Fruit fly (Drosophila melanogaster) whole organism, wandering third instar larva: ENCODE measurements around the gene Cap-H2.

Experiments used
- HLH106 ChIP-seq: fragments of 200-800 bp; optimal IDR thresholded peaks from 3 replicates; lab custom pipeline; 2019; ENCODE audit warnings: missing biosample characterization, mild to moderate bottlenecking, missing genetic modification characterization, moderate library complexity
- Myc ChIP-seq: fragments of >200 bp; optimal IDR thresholded peaks from 2 replicates; lab custom pipeline; 2017
- OdsH ChIP-seq: fragments of 200-800 bp; sonication (Bioruptor generic); optimal IDR thresholded peaks from 2 replicates; lab custom pipeline; 2016; ENCODE audit warnings: missing biosample characterization, mild to moderate bottlenecking, missing genetic modification characterization
- Rel ChIP-seq, 2 experiments: fragments of 200-800 bp; sonication (Bioruptor generic) in 1 of 2; optimal IDR thresholded peaks; 2 replicates in 1 of 2; 3 replicates in 1 of 2; lab custom pipeline; 2016 to 2019; ENCODE audit warnings: mild to moderate bottlenecking in 2 of 2, missing biosample characterization in 2 of 2, missing genetic modification characterization in 2 of 2, moderate library complexity in 1 of 2
- Sp1 ChIP-seq: fragments of 200-800 bp; sonication (Bioruptor generic); optimal IDR thresholded peaks from 3 replicates; lab custom pipeline; 2019; ENCODE audit warnings: missing biosample characterization, mild to moderate bottlenecking, missing genetic modification characterization, moderate library complexity
- dsf ChIP-seq: sonication (Bioruptor generic); optimal IDR thresholded peaks from 2 replicates; lab custom pipeline; 2016; ENCODE audit warnings: missing biosample characterization, missing genetic modification characterization, borderline replicate concordance

dm6 chr3R:10815032-10815431, 53.9 kb downstream of the Cap-H2 start, which contains the start of the genes CG14693 and TTLL15:
- TF ChIP-seq OdsH (GFP tag; lab: Kevin White, UChicago) = no peak
- no peak for TF ChIP-seq HLH106 (tag; lab: Kevin White, UChicago)
- TF ChIP-seq Myc (lab: Kevin White, UChicago) = peak; percentile 48
- no peak for TF ChIP-seq dsf
- TF ChIP-seq Sp1 (GFP tag; lab: Kevin White, UChicago) = no peak
- no peak for TF ChIP-seq Rel (GFP tag; optimal IDR thresholded peaks at IDR 0.05; lab: Kevin White, UChicago)
- no peak for TF ChIP-seq Rel (tag; optimal IDR thresholded peaks at IDR 0.05; lab: Kevin White, UChicago)
